Fruit fly (Drosophila melanogaster) whole organism: ENCODE results near the gene Ras85D.

Source experiments
- CG8478 ChIP-seq: fragments of >200 bp; optimal IDR thresholded peaks from 2 replicates; lab custom pipeline; 2018; ENCODE audit warnings: inconsistent platforms
- usp ChIP-seq: fragments of >200 bp; optimal IDR thresholded peaks from 2 replicates; lab custom pipeline; 2017; ENCODE audit warnings: missing biosample characterization, missing genetic modification characterization, mixed read lengths

dm6 chr3R:9503329-9504088, 9.4 kb downstream of the Ras85D start:
- TF ChIP-seq CG8478, result no peak
- TF ChIP-seq usp, result no peak
